Worm (Caenorhabditis elegans) whole organism, midembryonic: ENCODE results near the gene tax-6.

Source experiments
- T22C8.4 ChIP-seq: fragments of 200-800 bp; sonication (Bioruptor generic); IDR thresholded peaks from 2 replicates; pipeline ENCODE4 v1.3.6; 2022; ENCODE audit warnings: missing genetic modification characterization, missing compliant biosample characterization
- cog-1 ChIP-seq: sonication (generic microtip); optimal IDR thresholded peaks from 2 replicates; lab custom pipeline; 2016; ENCODE audit warnings: missing genetic modification characterization, missing compliant biosample characterization
- flt-1 ChIP-seq: fragments of 200-800 bp; sonication (Bioruptor generic); IDR thresholded peaks from 2 replicates; pipeline ENCODE4 v1.3.6; 2022; ENCODE audit warnings: missing genetic modification characterization, missing compliant biosample characterization
- klf-2 ChIP-seq: fragments of 200-800 bp; sonication (Bioruptor generic); conservative IDR thresholded peaks from 2 replicates; pipeline ENCODE4 v1.3.6; 2022; ENCODE audit warnings: missing genetic modification reagents, missing genetic modification characterization, missing compliant biosample characterization
- med-1 ChIP-seq: sonication (generic microtip); optimal IDR thresholded peaks from 2 replicates; lab custom pipeline; 2017; ENCODE audit warnings: missing genetic modification characterization, mild to moderate bottlenecking, missing compliant biosample characterization, antibody characterized with exemption, missing genetic modification reagents; ENCODE audit not compliant: insufficient read depth
- ref-1 ChIP-seq: fragments of 200-800 bp; sonication (Bioruptor generic); conservative IDR thresholded peaks from 2 replicates; pipeline ENCODE4 v1.3.6; 2022; ENCODE audit warnings: missing genetic modification reagents, missing genetic modification characterization, missing compliant biosample characterization
- ztf-23 ChIP-seq: fragments of 200-800 bp; sonication (Bioruptor generic); IDR thresholded peaks from 2 replicates; pipeline ENCODE4 v1.3.6; 2022; ENCODE audit warnings: missing genetic modification reagents, missing genetic modification characterization, missing compliant biosample characterization
- ztf-29 ChIP-seq: fragments of 200-800 bp; sonication (Bioruptor generic); IDR thresholded peaks from 2 replicates; pipeline ENCODE4 v1.3.6; 2022; ENCODE audit warnings: missing genetic modification reagents, missing genetic modification characterization, missing compliant biosample characterization

ce11 chrIV:10502345-10502744 lies 945 bp upstream of the tax-6 start:
- no peak for TF ChIP-seq flt-1
- no peak for TF ChIP-seq ztf-23 (GFP tag; lab: Robert Waterston, UW)
- TF ChIP-seq med-1 (GFP tag; lab: Kevin White, UChicago): no peak
- TF ChIP-seq cog-1: no peak
- no peak for TF ChIP-seq ztf-29 (GFP tag; lab: Robert Waterston, UW)
- TF ChIP-seq klf-2 (GFP tag; lab: Robert Waterston, UW): no peak
- no peak for TF ChIP-seq T22C8.4 (GFP tag; lab: Robert Waterston, UW)
- no peak for TF ChIP-seq ref-1
